Worm (Caenorhabditis elegans): ENCODE measurements around the gene col-174.

The col-174 gene

ce11 chrX:7532632-7533031 is 14.0 kb upstream of the col-174 start, which contains the start of gene ceh-14:
ceh-14 (minus strand) TSS chrX:7532732.
- TF ChIP-seq B0035.1 (tag; optimal IDR thresholded peaks at IDR 0.05) (no peak), hsf-1 (GFP tag; IDR thresholded peaks at IDR 0.05) (no peak), F23B12.7 (tag; optimal IDR thresholded peaks at IDR 0.05; ENCODE audit: insufficient read depth) (no peak), cebp-1 (GFP tag; IDR thresholded peaks at IDR 0.05) (no peak), cebp-1 (tag; optimal IDR thresholded peaks at IDR 0.05) (no peak), D2030.7 (GFP tag; IDR thresholded peaks at IDR 0.05) (no peak), nfya-2 (GFP tag; IDR thresholded peaks at IDR 0.05) (no peak), dpl-1 (GFP tag; optimal IDR thresholded peaks at IDR 0.05) (no peak), lin-35 (GFP tag; optimal IDR thresholded peaks at IDR 0.05) (no peak), Y53G8AR.9 (GFP tag; conservative IDR thresholded peaks at IDR 0.05) (no peak), tbx-9 (tag; optimal IDR thresholded peaks at IDR 0.05; ENCODE audit: borderline replicate concordance) (no peak), F57C9.4 (tag; optimal IDR thresholded peaks at IDR 0.05) (no peak), nfyb-1 (GFP tag; IDR thresholded peaks at IDR 0.05) (no peak)

- TF ChIP-seq nhr-120 (GFP tag; IDR thresholded peaks at IDR 0.05) (no peak), xnd-1 (tag; optimal IDR thresholded peaks at IDR 0.05) (no peak), akir-1 (GFP tag; optimal IDR thresholded peaks at IDR 0.05) (no peak), hrde-1 (tag; optimal IDR thresholded peaks at IDR 0.05; ENCODE audit: borderline replicate concordance) (no peak), ztf-22 (GFP tag; optimal IDR thresholded peaks at IDR 0.05) (no peak), zim-3 (tag; optimal IDR thresholded peaks at IDR 0.05) (no peak), zfh-2 (GFP tag; conservative IDR thresholded peaks at IDR 0.05) (0 out of 2 replicates have a peak, but pooled peaks have one; percentile 23)
These were observed 12.2 kb upstream of the col-174 start for ce11 chrX:7534454-7534853.

- TF ChIP-seq egrh-3 (GFP tag; IDR thresholded peaks at IDR 0.05) (0 out of 2 replicates have a peak, but pooled peaks have one; percentile 2), zfh-2 (GFP tag; conservative IDR thresholded peaks at IDR 0.05) (peak; percentile 82), Y79H2A.3 (GFP tag; conservative IDR thresholded peaks at IDR 0.05) (no peak)
These were observed 9.7 kb upstream of the col-174 start for ce11 chrX:7536869-7537268.

- no peak for TF ChIP-seq Y67H2A.10 (GFP tag; conservative IDR thresholded peaks at IDR 0.05)
- TF ChIP-seq bed-2 (GFP tag; IDR thresholded peaks at IDR 0.05): no peak
These were observed 8.8 kb upstream of the col-174 start, which contains the start of gene dpy-7 for ce11 chrX:7537742-7538268. dpy-7 (minus strand) TSS chrX:7537792.

DNA sequence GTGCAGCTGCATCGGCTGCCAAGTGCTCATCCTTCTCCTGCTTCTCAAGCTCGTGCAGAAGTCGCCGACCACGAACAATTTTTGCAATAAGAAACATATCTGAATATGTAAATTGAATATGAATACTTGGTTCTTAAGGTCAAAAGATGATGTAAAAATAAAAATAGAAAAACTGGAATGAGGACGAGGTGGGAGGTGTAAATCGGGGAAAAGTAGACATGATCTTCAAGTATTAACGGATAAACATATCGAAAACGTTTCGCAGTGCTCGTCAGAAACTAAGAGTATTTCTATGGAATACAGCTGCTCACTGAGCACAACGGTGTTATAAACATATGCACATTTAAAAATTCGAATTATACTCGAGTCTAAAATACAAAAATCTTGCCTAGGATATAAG is 6.6 kb upstream of the col-174 start, which contains the start of gene glb-16:
glb-16 (minus strand) TSS at position 101 of the 400 bp plus-strand sequence.
- TF ChIP-seq rec-8 (tag; optimal IDR thresholded peaks at IDR 0.05) (no peak), ztf-28 (GFP tag; IDR thresholded peaks at IDR 0.05) (no peak), ceh-79 (tag; optimal IDR thresholded peaks at IDR 0.05) (no peak), F55B11.4 (tag; optimal IDR thresholded peaks at IDR 0.05; ENCODE audit: borderline replicate concordance, insufficient read depth) (no peak), ztf-25 (GFP tag; IDR thresholded peaks at IDR 0.05) (no peak), nhr-27 (tag; optimal IDR thresholded peaks at IDR 0.05) (no peak), T07F8.4 (tag; optimal IDR thresholded peaks at IDR 0.05) (no peak), lin-40 (tag; optimal IDR thresholded peaks at IDR 0.05) (no peak), Y95B8A.8 (GFP tag; IDR thresholded peaks at IDR 0.05) (no peak)

Measured in whole organism, young adult.